Fruit fly (Drosophila melanogaster) whole organism, embryonic: ENCODE data around the gene CG7381.
A peak's percentile ranks its signal among the peaks of the same experiment; 100 is the strongest.

ENCODE experiments used
- Awh ChIP-seq: fragments of 200-800 bp; sonication (Bioruptor generic); IDR thresholded peaks from 2 replicates; pipeline ENCODE4, ENCODE4 v1.3.6; 2022; ENCODE audit warnings: missing biosample characterization, missing genetic modification characterization
- BEAF-32 ChIP-seq: fragments of 200-800 bp; sonication (Bioruptor generic); optimal IDR thresholded peaks from 3 replicates; lab custom pipeline; 2017; ENCODE audit warnings: missing biosample characterization, missing genetic modification characterization, mild to moderate bottlenecking, moderate library complexity, missing genetic modification reagents
- Bgb ChIP-seq: fragments of 200-800 bp; sonication (Bioruptor generic); IDR thresholded peaks from 2 replicates; pipeline ENCODE4 v1.3.6; 2022; ENCODE audit warnings: missing biosample characterization, missing genetic modification characterization; ENCODE audit not compliant: partially characterized antibody
- CG10543 ChIP-seq: fragments of 200-800 bp; sonication (Bioruptor generic); optimal IDR thresholded peaks from 3 replicates; lab custom pipeline; 2017; ENCODE audit warnings: missing biosample characterization, mild to moderate bottlenecking, missing genetic modification characterization, moderate library complexity
- CG10654 ChIP-seq: fragments of 200-800 bp; sonication (Bioruptor generic); optimal IDR thresholded peaks from 2 replicates; lab custom pipeline; 2016; ENCODE audit warnings: missing biosample characterization, missing genetic modification characterization
- CG11398 ChIP-seq: fragments of 200-800 bp; sonication (Bioruptor generic); optimal IDR thresholded peaks from 2 replicates; lab custom pipeline; 2016; ENCODE audit warnings: missing biosample characterization, missing genetic modification characterization
- CG12744 ChIP-seq: fragments of 200-800 bp; sonication (Bioruptor generic); optimal IDR thresholded peaks from 2 replicates; lab custom pipeline; 2016; ENCODE audit warnings: missing biosample characterization, missing genetic modification characterization
- CG13775 ChIP-seq: fragments of 200-800 bp; sonication (Bioruptor generic); optimal IDR thresholded peaks from 3 replicates; lab custom pipeline; 2017; ENCODE audit warnings: missing biosample characterization, mild to moderate bottlenecking, missing genetic modification characterization
- CG14710 ChIP-seq: fragments of 200-800 bp; sonication (Bioruptor generic); optimal IDR thresholded peaks from 3 replicates; lab custom pipeline; 2019; ENCODE audit warnings: missing biosample characterization, mild to moderate bottlenecking, missing genetic modification characterization, moderate library complexity
- CG17829 ChIP-seq: fragments of 200-800 bp; optimal IDR thresholded peaks from 2 replicates; lab custom pipeline; 2019; ENCODE audit warnings: missing biosample characterization, mild to moderate bottlenecking, missing genetic modification characterization, moderate library complexity
- CG18476 ChIP-seq: fragments of 200-800 bp; sonication (Bioruptor generic); optimal IDR thresholded peaks from 2 replicates; lab custom pipeline; 2016; ENCODE audit warnings: missing biosample characterization, mild to moderate bottlenecking, missing genetic modification characterization
- CG32532 ChIP-seq: fragments of 200-800 bp; sonication (Bioruptor generic); IDR thresholded peaks from 2 replicates; pipeline ENCODE4 v1.3.6; 2022; ENCODE audit warnings: missing biosample characterization, missing genetic modification characterization
- CG3281 ChIP-seq: fragments of 200-800 bp; sonication (Bioruptor generic); optimal IDR thresholded peaks from 3 replicates; lab custom pipeline; 2017; ENCODE audit warnings: missing biosample characterization, mild to moderate bottlenecking, missing genetic modification characterization
- CG3847 ChIP-seq: fragments of 200-800 bp; sonication (Bioruptor generic); IDR thresholded peaks from 2 replicates; pipeline ENCODE4 v1.3.6; 2022; ENCODE audit warnings: missing biosample characterization, missing genetic modification characterization
- CG4282 ChIP-seq: fragments of 200-800 bp; sonication (Bioruptor generic); optimal IDR thresholded peaks from 2 replicates; lab custom pipeline; 2016; ENCODE audit warnings: missing biosample characterization, missing genetic modification characterization
- CG4707 ChIP-seq: fragments of 200-800 bp; sonication (Bioruptor generic); optimal IDR thresholded peaks from 2 replicates; lab custom pipeline; 2018; ENCODE audit warnings: missing biosample characterization, mild to moderate bottlenecking, missing genetic modification characterization, moderate library complexity
- CG5953 ChIP-seq: fragments of 200-800 bp; sonication (Bioruptor generic); IDR thresholded peaks from 2 replicates; pipeline ENCODE4 v1.3.6; 2022; ENCODE audit warnings: missing biosample characterization, missing genetic modification characterization
- CG6254 ChIP-seq: fragments of 200-800 bp; sonication (Bioruptor generic); optimal IDR thresholded peaks from 3 replicates; lab custom pipeline; 2017; ENCODE audit warnings: mild to moderate bottlenecking, missing biosample characterization, missing genetic modification reagents, missing genetic modification characterization
- CG7839 ChIP-seq: fragments of 200-800 bp; sonication (Bioruptor generic); optimal IDR thresholded peaks from 3 replicates; lab custom pipeline; 2018; ENCODE audit warnings: missing biosample characterization, mild to moderate bottlenecking, missing genetic modification characterization, moderate library complexity
- CG7987 ChIP-seq: fragments of 200-800 bp; sonication (Bioruptor generic); optimal IDR thresholded peaks from 2 replicates; lab custom pipeline; 2018; ENCODE audit warnings: missing biosample characterization, mild to moderate bottlenecking, missing genetic modification characterization, moderate library complexity
- CG8478 ChIP-seq: fragments of >200 bp; optimal IDR thresholded peaks from 2 replicates; lab custom pipeline; 2018
- CG8924 ChIP-seq: fragments of 200-800 bp; optimal IDR thresholded peaks from 3 replicates; lab custom pipeline; 2019; ENCODE audit warnings: missing biosample characterization, mild to moderate bottlenecking, missing genetic modification characterization, moderate library complexity
- CG9932 ChIP-seq: fragments of 200-800 bp; sonication (Bioruptor generic); IDR thresholded peaks from 2 replicates; pipeline ENCODE4 v1.3.6; 2022; ENCODE audit warnings: missing biosample characterization, missing genetic modification characterization
- CrebB ChIP-seq: fragments of 200-800 bp; sonication (Bioruptor generic); optimal IDR thresholded peaks from 3 replicates; lab custom pipeline; 2018; ENCODE audit warnings: missing biosample characterization, mild to moderate bottlenecking, missing genetic modification characterization
- H2.0 ChIP-seq: fragments of 200-800 bp; sonication (Bioruptor generic); IDR thresholded peaks from 2 replicates; pipeline ENCODE4 v1.3.6; 2022; ENCODE audit warnings: missing biosample characterization, missing genetic modification characterization
- HmgZ ChIP-seq: fragments of 200-800 bp; sonication (Bioruptor generic); optimal IDR thresholded peaks from 2 replicates; lab custom pipeline; 2018; ENCODE audit warnings: missing biosample characterization, mild to moderate bottlenecking, missing genetic modification characterization
- Poxn ChIP-seq: fragments of 200-800 bp; sonication (Bioruptor generic); IDR thresholded peaks from 2 replicates; pipeline ENCODE4 v1.3.6; 2022; ENCODE audit warnings: missing biosample characterization, missing genetic modification characterization
- Rfx ChIP-seq: fragments of 200-800 bp; sonication (Bioruptor generic); IDR thresholded peaks from 2 replicates; pipeline ENCODE4 v1.3.6; 2022; ENCODE audit warnings: missing biosample characterization, missing genetic modification characterization
- Rx ChIP-seq: fragments of 200-800 bp; sonication (Bioruptor generic); IDR thresholded peaks from 2 replicates; pipeline ENCODE4 v1.3.6; 2022; ENCODE audit warnings: missing biosample characterization, missing genetic modification characterization
- Sry-δ ChIP-seq: fragments of 200-800 bp; sonication (Bioruptor generic); optimal IDR thresholded peaks from 2 replicates; lab custom pipeline; 2016; ENCODE audit warnings: missing biosample characterization, missing genetic modification characterization
- TFAM ChIP-seq: fragments of 200-800 bp; sonication (Bioruptor generic); optimal IDR thresholded peaks from 2 replicates; lab custom pipeline; 2017; ENCODE audit warnings: missing biosample characterization, missing genetic modification characterization, inconsistent platforms
- Taf1 ChIP-seq: fragments of 200-800 bp; sonication (Bioruptor generic); IDR thresholded peaks from 2 replicates; pipeline ENCODE4 v1.3.6; 2022; ENCODE audit warnings: missing biosample characterization, missing genetic modification characterization
- Xbp1 ChIP-seq: fragments of 200-800 bp; sonication (Bioruptor generic); optimal IDR thresholded peaks from 3 replicates; lab custom pipeline; 2016; ENCODE audit warnings: missing biosample characterization, mild to moderate bottlenecking, missing genetic modification characterization
- Xrp1 ChIP-seq: fragments of 200-800 bp; sonication (Bioruptor generic); IDR thresholded peaks from 2 replicates; pipeline ENCODE4 v1.3.6; 2022; ENCODE audit warnings: missing biosample characterization, missing genetic modification characterization
- YL-1 ChIP-seq: fragments of 200-800 bp; sonication (Bioruptor generic); optimal IDR thresholded peaks from 3 replicates; lab custom pipeline; 2017; ENCODE audit warnings: missing biosample characterization, mild to moderate bottlenecking, missing genetic modification characterization
- ara ChIP-seq: fragments of 200-800 bp; sonication (Bioruptor generic); IDR thresholded peaks from 2 replicates; pipeline ENCODE4 v1.3.6; 2022; ENCODE audit warnings: missing biosample characterization, missing genetic modification characterization
- ase ChIP-seq: fragments of 200-800 bp; sonication (Bioruptor generic); IDR thresholded peaks from 3 replicates; pipeline ENCODE4 v1.3.6; 2022; ENCODE audit warnings: missing biosample characterization, missing genetic modification characterization
- bbx ChIP-seq: fragments of 200-800 bp; sonication (Bioruptor generic); IDR thresholded peaks from 2 replicates; pipeline ENCODE4 v1.3.6; 2022; ENCODE audit warnings: missing biosample characterization, missing genetic modification characterization; ENCODE audit not compliant: partially characterized antibody
- ci ChIP-seq: fragments of 200-800 bp; sonication (Bioruptor generic); IDR thresholded peaks from 3 replicates; pipeline ENCODE4 v1.3.6; 2022; ENCODE audit warnings: missing biosample characterization, missing genetic modification characterization
- da ChIP-seq: fragments of 200-800 bp; sonication (Bioruptor generic); optimal IDR thresholded peaks from 2 replicates; lab custom pipeline; 2016; ENCODE audit warnings: missing biosample characterization, missing genetic modification characterization
- fru ChIP-seq: fragments of >200 bp; optimal IDR thresholded peaks from 2 replicates; lab custom pipeline; 2017
- ftz-f1 ChIP-seq: fragments of 200-800 bp; sonication (Bioruptor generic); optimal IDR thresholded peaks from 2 replicates; lab custom pipeline; 2016; ENCODE audit warnings: missing biosample characterization, missing genetic modification characterization
- grau ChIP-seq: fragments of 200-800 bp; optimal IDR thresholded peaks from 3 replicates; lab custom pipeline; 2019; ENCODE audit warnings: missing biosample characterization, mild to moderate bottlenecking, missing genetic modification characterization, moderate library complexity
- h ChIP-seq: fragments of >200 bp; optimal IDR thresholded peaks from 2 replicates; lab custom pipeline; 2017
- hth ChIP-seq: fragments of >200 bp; optimal IDR thresholded peaks from 2 replicates; lab custom pipeline; 2017; ENCODE audit warnings: inconsistent platforms
- kah ChIP-seq: fragments of 200-800 bp; sonication (Bioruptor generic); optimal IDR thresholded peaks from 2 replicates; lab custom pipeline; 2018; ENCODE audit warnings: missing biosample characterization, mild to moderate bottlenecking, missing genetic modification characterization
- nau ChIP-seq: fragments of 200-800 bp; sonication (Bioruptor generic); optimal IDR thresholded peaks from 3 replicates; lab custom pipeline; 2017; ENCODE audit warnings: missing biosample characterization, mild to moderate bottlenecking, missing genetic modification characterization, missing genetic modification reagents
- run ChIP-seq: fragments of 200-800 bp; sonication (Bioruptor generic); optimal IDR thresholded peaks from 3 replicates; lab custom pipeline; 2018; ENCODE audit warnings: missing biosample characterization, mild to moderate bottlenecking, missing genetic modification characterization
- sd ChIP-seq: fragments of 200-800 bp; sonication (Bioruptor generic); optimal IDR thresholded peaks from 3 replicates; lab custom pipeline; 2018; ENCODE audit warnings: missing biosample characterization, mild to moderate bottlenecking, missing genetic modification characterization, moderate library complexity
- tio ChIP-seq: fragments of 200-800 bp; sonication (Bioruptor generic); optimal IDR thresholded peaks from 2 replicates; lab custom pipeline; 2017; ENCODE audit warnings: missing biosample characterization, missing genetic modification characterization, inconsistent platforms
- wor ChIP-seq: fragments of 200-800 bp; sonication (Bioruptor generic); IDR thresholded peaks from 2 replicates; pipeline ENCODE4 v1.3.6; 2022; ENCODE audit warnings: missing biosample characterization, missing genetic modification characterization

Gene CG7381

dm6 chr3R:12981334-12982166 is 4.3 kb upstream of the CG7381 start (continued):
- no peak for TF ChIP-seq run (tag; lab: Kevin White, UChicago)
- peak; percentile 59 for TF ChIP-seq Xrp1 (GFP tag; lab: Robert Waterston, UW)
- TF ChIP-seq CG5953 (GFP tag; lab: Robert Waterston, UW): no peak
- no peak for TF ChIP-seq ftz-f1 (GFP tag; lab: Kevin White, UChicago)
- TF ChIP-seq CG7839 (tag; lab: Kevin White, UChicago): peak; percentile 81
- no peak for TF ChIP-seq CG4282 (GFP tag; lab: Kevin White, UChicago)
- TF ChIP-seq CrebB (tag; lab: Kevin White, UChicago): no peak
- peak; percentile 59 for TF ChIP-seq CG14710 (tag; lab: Kevin White, UChicago)
- TF ChIP-seq da (GFP tag; lab: Kevin White, UChicago): peak; percentile 18
- TF ChIP-seq CG9932 (GFP tag; lab: Robert Waterston, UW): peak; percentile 36
- no peak for TF ChIP-seq fru (lab: Kevin White, UChicago)
- TF ChIP-seq CG17829 (tag; lab: Kevin White, UChicago): peak; percentile 70
- no peak for TF ChIP-seq CG3847
- TF ChIP-seq grau (tag; lab: Kevin White, UChicago): peak; percentile 77
- no peak for TF ChIP-seq HmgZ (tag; lab: Kevin White, UChicago)
- TF ChIP-seq Poxn (GFP tag; lab: Robert Waterston, UW): no peak; the same call in 1 of the 2 replicates
- TF ChIP-seq tio (GFP tag; lab: Kevin White, UChicago): peak; percentile 70
- peak; percentile 9 for TF ChIP-seq nau (GFP tag; lab: Kevin White, UChicago)
- TF ChIP-seq H2.0: peak; percentile 57; the same call in 1 of the 2 replicates
- no peak for TF ChIP-seq BEAF-32 (GFP tag; lab: Kevin White, UChicago)
- no peak for TF ChIP-seq Bgb (GFP tag; lab: Robert Waterston, UW)
- peak; percentile 59 for TF ChIP-seq CG8924 (tag; lab: Kevin White, UChicago)
- peak; percentile 69 for TF ChIP-seq Rfx (GFP tag; lab: Robert Waterston, UW)
- no peak for TF ChIP-seq CG8478 (lab: Kevin White, UChicago)
- TF ChIP-seq CG10654 (GFP tag; lab: Kevin White, UChicago): peak; percentile 58
- TF ChIP-seq CG12744 (GFP tag; lab: Kevin White, UChicago): peak; percentile 34
- TF ChIP-seq CG13775: peak; percentile 60
- TF ChIP-seq CG32532 (GFP tag; lab: Robert Waterston, UW): peak; percentile 67; the same call in 1 of the 2 replicates
- peak; percentile 63 for TF ChIP-seq Xbp1 (GFP tag; lab: Kevin White, UChicago)
- TF ChIP-seq CG18476 (GFP tag; lab: Kevin White, UChicago): peak; percentile 44
- 0 out of 2 replicates have a peak, but pooled peaks have one; percentile 20 for TF ChIP-seq wor
- TF ChIP-seq bbx: no peak
- no peak for TF ChIP-seq TFAM (GFP tag; lab: Kevin White, UChicago)
- TF ChIP-seq YL-1: no peak
- TF ChIP-seq CG6254: peak; percentile 47
- peak; percentile 3 for TF ChIP-seq sd (tag; lab: Kevin White, UChicago)
- TF ChIP-seq Taf1 (GFP tag; lab: Robert Waterston, UW): no peak
- no peak for TF ChIP-seq Sry-δ (GFP tag; lab: Kevin White, UChicago)
- TF ChIP-seq ase (GFP tag; lab: Robert Waterston, UW): no peak; the same call in 2 of the 3 replicates
- peak; percentile 42; the same call in 1 of the 2 replicates for TF ChIP-seq Awh (GFP tag; lab: Robert Waterston, UW)
- no peak for TF ChIP-seq h (lab: Kevin White, UChicago)
- TF ChIP-seq CG11398 (GFP tag; lab: Kevin White, UChicago): no peak
- peak; percentile 60 for TF ChIP-seq ara (GFP tag; lab: Robert Waterston, UW)
- TF ChIP-seq hth: no peak
- TF ChIP-seq ci (GFP tag; lab: Robert Waterston, UW): peak; percentile 39; the same call in 1 of the 3 replicates
- peak; percentile 78 for TF ChIP-seq CG3281 (GFP tag; lab: Kevin White, UChicago)
- peak; percentile 34; the same call in 1 of the 2 replicates for TF ChIP-seq Rx (GFP tag; lab: Robert Waterston, UW)
- TF ChIP-seq CG7987 (GFP tag; lab: Kevin White, UChicago): no peak
- no peak for TF ChIP-seq CG4707
- TF ChIP-seq CG10543 (GFP tag; lab: Kevin White, UChicago): no peak
- no peak for TF ChIP-seq kah (GFP tag; lab: Kevin White, UChicago)
